Worm (Caenorhabditis elegans) whole organism, L1 larva: ENCODE measurements around the gene C42C1.19.
A peak's percentile ranks its signal among the peaks of the same experiment; 100 is the strongest.

Experiments
- C16A3.4 ChIP-seq: fragments of 150-350 bp; optimal IDR thresholded peaks from 2 replicates; lab custom pipeline; 2014; ENCODE audit warnings: missing biosample characterization, missing genetic modification characterization
- F16B12.6 ChIP-seq: fragments of 150-350 bp; optimal IDR thresholded peaks from 2 replicates; lab custom pipeline; 2014; ENCODE audit warnings: missing biosample characterization, missing genetic modification characterization
- Y116A8C.19 ChIP-seq: sonication (generic microtip); optimal IDR thresholded peaks from 2 replicates; lab custom pipeline; 2016; ENCODE audit warnings: missing compliant biosample characterization, missing genetic modification characterization, borderline replicate concordance
- alr-1 ChIP-seq: fragments of 200-800 bp; sonication (Bioruptor generic); optimal IDR thresholded peaks from 2 replicates; lab custom pipeline; 2018; ENCODE audit warnings: borderline replicate concordance, mild to moderate bottlenecking, missing genetic modification characterization, missing compliant biosample characterization
- aly-2 ChIP-seq: fragments of 150-350 bp; optimal IDR thresholded peaks from 2 replicates; lab custom pipeline; 2014; ENCODE audit warnings: missing biosample characterization, missing genetic modification characterization
- blmp-1 ChIP-seq: fragments of 150-350 bp; optimal IDR thresholded peaks from 2 replicates; lab custom pipeline; 2014; ENCODE audit warnings: missing biosample characterization, missing genetic modification characterization
- ceh-63 ChIP-seq: fragments of 200-800 bp; sonication (Bioruptor generic); optimal IDR thresholded peaks from 2 replicates; lab custom pipeline; 2018; ENCODE audit warnings: mild to moderate bottlenecking, missing genetic modification characterization, missing compliant biosample characterization
- ceh-82 ChIP-seq, 3 experiments: fragments of 150-350 bp in 1 of 3; sonication (generic microtip) in 2 of 3; optimal IDR thresholded peaks; 2 replicates each; lab custom pipeline; 2014 to 2017; ENCODE audit warnings: missing biosample characterization in 3 of 3, missing genetic modification characterization in 3 of 3
- ceh-88 ChIP-seq: fragments of 200-800 bp; sonication (Bioruptor generic); IDR thresholded peaks from 2 replicates; pipeline ENCODE4 v1.3.6; 2022; ENCODE audit warnings: missing genetic modification characterization, missing compliant biosample characterization
- dsc-1 ChIP-seq: sonication (generic microtip); optimal IDR thresholded peaks from 2 replicates; lab custom pipeline; 2016; ENCODE audit warnings: mild to moderate bottlenecking, missing genetic modification characterization, missing compliant biosample characterization
- efl-3 ChIP-seq: fragments of 200-800 bp; sonication (Bioruptor generic); optimal IDR thresholded peaks from 2 replicates; lab custom pipeline; 2018; ENCODE audit warnings: mild to moderate bottlenecking, missing genetic modification characterization, missing compliant biosample characterization
- egl-27 ChIP-seq, 2 experiments: fragments of 150-350 bp in 1 of 2; sonication (generic microtip); optimal IDR thresholded peaks; 3 replicates each; lab custom pipeline; 2017 to 2018; ENCODE audit warnings: missing biosample characterization in 2 of 2, missing genetic modification characterization in 2 of 2, missing genetic modification reagents in 2 of 2
- ets-5 ChIP-seq: fragments of 200-800 bp; sonication (Bioruptor generic); IDR thresholded peaks from 2 replicates; pipeline ENCODE4 v1.3.6; 2022; ENCODE audit warnings: missing genetic modification characterization, missing compliant biosample characterization
- fkh-10 ChIP-seq: sonication (generic microtip); optimal IDR thresholded peaks from 2 replicates; lab custom pipeline; 2017; ENCODE audit warnings: missing biosample characterization, missing genetic modification reagents, missing genetic modification characterization
- fos-1 ChIP-seq: fragments of 150-350 bp; optimal IDR thresholded peaks from 2 replicates; lab custom pipeline; 2014; ENCODE audit warnings: missing biosample characterization, missing genetic modification characterization
- grh-1 ChIP-seq: fragments of 200-800 bp; sonication (Bioruptor generic); IDR thresholded peaks from 2 replicates; pipeline ENCODE4 v1.3.6; 2022; ENCODE audit warnings: missing genetic modification reagents, missing genetic modification characterization, missing compliant biosample characterization
- hlh-17 ChIP-seq: fragments of 200-800 bp; sonication (Bioruptor generic); optimal IDR thresholded peaks from 2 replicates; lab custom pipeline; 2018; ENCODE audit warnings: missing genetic modification characterization, mild to moderate bottlenecking, missing compliant biosample characterization, moderate library complexity, borderline replicate concordance
- hlh-4 ChIP-seq: sonication (generic microtip); optimal IDR thresholded peaks from 2 replicates; lab custom pipeline; 2016; ENCODE audit warnings: mild to moderate bottlenecking, missing genetic modification characterization, missing compliant biosample characterization
- irx-1 ChIP-seq: sonication (generic microtip); optimal IDR thresholded peaks from 2 replicates; lab custom pipeline; 2016; ENCODE audit warnings: missing genetic modification characterization, missing compliant biosample characterization
- isw-1 ChIP-seq: fragments of 200-800 bp; sonication (Bioruptor generic); IDR thresholded peaks from 2 replicates; pipeline ENCODE4 v1.3.6; 2022; ENCODE audit warnings: missing genetic modification characterization, missing compliant biosample characterization
- lin-39 ChIP-seq: fragments of 150-350 bp; optimal IDR thresholded peaks from 2 replicates; lab custom pipeline; 2014; ENCODE audit warnings: missing biosample characterization, missing genetic modification reagents, missing genetic modification characterization
- lsy-2 ChIP-seq, 2 experiments: fragments of 150-350 bp; optimal IDR thresholded peaks; 2 replicates each; lab custom pipeline; 2014; ENCODE audit warnings: missing biosample characterization in 2 of 2, missing genetic modification characterization in 2 of 2
- mab-9 ChIP-seq: fragments of 200-800 bp; sonication (Bioruptor generic); IDR thresholded peaks from 2 replicates; pipeline ENCODE4 v1.3.6; 2022; ENCODE audit warnings: missing genetic modification reagents, missing genetic modification characterization, missing compliant biosample characterization
- mdl-1 ChIP-seq, 2 experiments: fragments of 150-350 bp; optimal IDR thresholded peaks; 2 replicates each; lab custom pipeline; 2014 to 2017; ENCODE audit warnings: missing biosample characterization in 2 of 2, missing genetic modification characterization in 2 of 2, inconsistent platforms in 1 of 2
- mep-1 ChIP-seq: fragments of 150-350 bp; optimal IDR thresholded peaks from 2 replicates; lab custom pipeline; 2014; ENCODE audit warnings: missing biosample characterization, missing genetic modification characterization
- nhr-11 ChIP-seq: fragments of 150-350 bp; optimal IDR thresholded peaks from 2 replicates; lab custom pipeline; 2014; ENCODE audit warnings: missing biosample characterization, missing genetic modification characterization
- nhr-19 ChIP-seq: fragments of 200-800 bp; sonication (Bioruptor generic); conservative IDR thresholded peaks from 2 replicates; pipeline ENCODE4 v1.3.6; 2022; ENCODE audit warnings: missing genetic modification characterization, missing compliant biosample characterization
- nhr-20 ChIP-seq: sonication (generic microtip); optimal IDR thresholded peaks from 2 replicates; lab custom pipeline; 2016; ENCODE audit warnings: mild to moderate bottlenecking, missing genetic modification characterization, missing compliant biosample characterization
- nhr-28 ChIP-seq: fragments of 150-350 bp; optimal IDR thresholded peaks from 2 replicates; lab custom pipeline; 2014; ENCODE audit warnings: missing biosample characterization, missing genetic modification characterization
- nhr-47 ChIP-seq: sonication (generic microtip); optimal IDR thresholded peaks from 2 replicates; lab custom pipeline; 2016; ENCODE audit warnings: mild to moderate bottlenecking, missing genetic modification characterization, moderate library complexity, missing compliant biosample characterization
- nhr-77 ChIP-seq: fragments of 150-350 bp; optimal IDR thresholded peaks from 2 replicates; lab custom pipeline; 2014; ENCODE audit warnings: missing biosample characterization, missing genetic modification characterization
- nhr-84 ChIP-seq: sonication (generic microtip); optimal IDR thresholded peaks from 2 replicates; lab custom pipeline; 2017; ENCODE audit warnings: missing biosample characterization, missing genetic modification characterization
- nhr-90 ChIP-seq: sonication (generic microtip); optimal IDR thresholded peaks from 2 replicates; lab custom pipeline; 2016; ENCODE audit warnings: mild to moderate bottlenecking, missing genetic modification characterization, missing compliant biosample characterization; ENCODE audit not compliant: poor library complexity
- pag-3 ChIP-seq: sonication (generic microtip); optimal IDR thresholded peaks from 2 replicates; lab custom pipeline; 2017; ENCODE audit warnings: missing genetic modification characterization, mild to moderate bottlenecking, missing compliant biosample characterization, antibody characterized with exemption, borderline replicate concordance; ENCODE audit not compliant: insufficient read depth
- pqm-1 ChIP-seq: sonication (generic microtip); optimal IDR thresholded peaks from 3 replicates; lab custom pipeline; 2017; ENCODE audit warnings: missing biosample characterization, missing genetic modification characterization
- rnt-1 ChIP-seq: sonication (generic microtip); optimal IDR thresholded peaks from 2 replicates; lab custom pipeline; 2016; ENCODE audit warnings: mild to moderate bottlenecking, missing genetic modification characterization, moderate library complexity, missing compliant biosample characterization
- snpc-4 ChIP-seq: fragments of 150-350 bp; optimal IDR thresholded peaks from 2 replicates; lab custom pipeline; 2014; ENCODE audit warnings: missing biosample characterization, missing genetic modification characterization
- snu-23 ChIP-seq: sonication (generic microtip); optimal IDR thresholded peaks from 2 replicates; lab custom pipeline; 2016; ENCODE audit warnings: missing genetic modification characterization, missing compliant biosample characterization
- sox-4 ChIP-seq: sonication (generic microtip); optimal IDR thresholded peaks from 2 replicates; lab custom pipeline; 2016; ENCODE audit warnings: missing genetic modification characterization, missing compliant biosample characterization
- sptf-1 ChIP-seq: fragments of 150-350 bp; optimal IDR thresholded peaks from 2 replicates; lab custom pipeline; 2014; ENCODE audit warnings: missing biosample characterization, missing genetic modification characterization
- tbx-2 ChIP-seq: sonication (generic microtip); optimal IDR thresholded peaks from 2 replicates; lab custom pipeline; 2016; ENCODE audit warnings: missing genetic modification characterization, missing compliant biosample characterization
- tlp-1 ChIP-seq: fragments of 150-350 bp; optimal IDR thresholded peaks from 2 replicates; lab custom pipeline; 2014; ENCODE audit warnings: missing biosample characterization, missing genetic modification characterization
- unc-30 ChIP-seq: sonication (generic microtip); optimal IDR thresholded peaks from 2 replicates; lab custom pipeline; 2017; ENCODE audit warnings: missing biosample characterization, missing genetic modification characterization
- unc-86 ChIP-seq: sonication (generic microtip); optimal IDR thresholded peaks from 2 replicates; lab custom pipeline; 2016; ENCODE audit warnings: missing genetic modification characterization, missing compliant biosample characterization
- unc-98 ChIP-seq: fragments of 200-800 bp; sonication (Bioruptor generic); IDR thresholded peaks from 2 replicates; pipeline ENCODE4 v1.3.6; 2022; ENCODE audit warnings: missing genetic modification characterization, missing compliant biosample characterization
- xbp-1 ChIP-seq: sonication (generic microtip); optimal IDR thresholded peaks from 2 replicates; lab custom pipeline; 2016; ENCODE audit warnings: missing genetic modification characterization, missing compliant biosample characterization
- zag-1 ChIP-seq: fragments of 150-350 bp; optimal IDR thresholded peaks from 2 replicates; lab custom pipeline; 2014; ENCODE audit warnings: missing biosample characterization, missing genetic modification characterization
- zip-4 ChIP-seq: fragments of 200-800 bp; sonication (Bioruptor generic); optimal IDR thresholded peaks from 2 replicates; lab custom pipeline; 2018; ENCODE audit warnings: mild to moderate bottlenecking, missing genetic modification characterization, moderate library complexity, missing compliant biosample characterization

The C42C1.19 gene

ce11 chrIV:12261353-12261752 lies 21.2 kb upstream of the C42C1.19 start, which contains the start of gene sre-14:
Gene sre-14, minus strand, starts transcription at chrIV:12261453.
- TF ChIP-seq mdl-1 (tag; optimal IDR thresholded peaks at IDR 0.05; lab: Kevin White, UChicago), result no peak
- TF ChIP-seq dsc-1 (tag; lab: Kevin White, UChicago), result peak; percentile 22

DNA sequence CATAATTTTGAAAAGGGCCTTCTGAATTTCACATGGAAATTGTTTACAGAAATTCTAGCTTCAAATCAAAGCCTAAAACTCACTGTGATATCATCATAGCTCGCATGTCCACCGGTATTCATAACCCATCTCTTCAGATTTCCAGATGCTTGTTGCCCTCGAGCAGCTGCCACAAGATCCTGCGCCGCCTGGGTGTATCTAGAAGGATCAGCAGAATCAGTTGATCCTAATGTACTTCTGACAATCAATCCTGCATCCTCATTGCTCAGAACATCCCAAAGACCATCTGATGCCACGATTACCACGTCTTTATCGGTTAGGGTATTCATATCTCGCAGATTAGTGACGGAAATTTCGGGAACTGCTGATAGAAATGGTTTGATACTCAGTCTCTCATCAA lies 16.7 kb upstream of the C42C1.19 start:
- TF ChIP-seq zag-1 (tag; lab: Kevin White, UChicago) (no peak), mep-1 (tag; lab: Kevin White, UChicago) (no peak), alr-1 (tag; lab: Kevin White, UChicago) (no peak), ets-5 (no peak), efl-3 (GFP tag; lab: Kevin White, UChicago) (no peak), ceh-82 (tag; optimal IDR thresholded peaks at IDR 0.05; lab: Kevin White, UChicago) (no peak), grh-1 (GFP tag; lab: Robert Waterston, UW) (no peak), unc-30 (tag; lab: Kevin White, UChicago) (no peak), nhr-47 (no peak), sox-4 (tag; lab: Kevin White, UChicago) (no peak), zip-4 (GFP tag; lab: Kevin White, UChicago) (no peak), snu-23 (GFP tag; lab: Kevin White, UChicago) (no peak), fos-1 (tag; lab: Kevin White, UChicago) (no peak), mab-9 (GFP tag; lab: Robert Waterston, UW) (no peak), pag-3 (tag; lab: Kevin White, UChicago) (no peak), nhr-28 (no peak), ceh-63 (GFP tag; lab: Kevin White, UChicago) (no peak), irx-1 (tag; lab: Kevin White, UChicago) (no peak)

DNA sequence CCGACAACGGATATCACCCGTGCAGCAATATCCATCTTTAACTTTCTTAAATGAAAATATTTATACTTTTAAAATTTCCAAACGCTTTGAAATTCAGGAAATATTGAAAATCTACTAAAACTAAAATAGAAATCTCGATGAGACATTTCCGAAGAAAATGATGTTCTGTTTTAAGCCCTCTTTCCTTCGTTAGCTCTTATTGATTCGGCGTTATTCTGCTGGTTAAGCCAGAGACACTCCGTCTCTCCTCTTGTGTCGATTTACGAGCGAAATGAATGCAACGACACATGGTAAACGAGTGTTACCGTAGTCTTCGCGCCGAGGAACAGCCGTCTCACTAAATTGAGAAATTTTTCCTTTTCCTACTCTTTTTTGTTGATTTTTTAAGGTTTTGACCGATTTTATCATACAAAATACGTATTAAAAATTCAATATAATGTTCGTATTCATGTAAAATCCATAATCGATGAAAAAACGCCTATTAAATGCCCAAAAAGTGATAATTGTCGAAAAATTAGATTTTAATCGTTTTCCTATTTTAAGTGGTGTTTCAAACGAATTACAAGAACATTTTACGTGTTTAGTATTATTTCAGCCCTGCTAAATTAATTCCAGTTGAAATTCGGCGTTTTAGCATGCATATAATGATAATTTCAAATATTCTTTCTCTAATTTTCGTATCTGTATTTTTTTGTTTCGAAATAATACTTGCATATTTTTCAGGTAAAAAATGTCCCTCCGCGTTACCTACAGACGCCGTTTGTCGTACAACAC lies 14.1 kb upstream of the C42C1.19 start, which contains the start of the genes ppm-1.H and rpl-34:
Gene ppm-1.H, minus strand, starts transcription at position 51 of the 774 bp plus-strand sequence.
Gene rpl-34, plus strand, starts transcription at position 724 of the 774 bp plus-strand sequence.
- peak; percentile 96 to 98 for TF ChIP-seq lsy-2 (tag; optimal IDR thresholded peaks at IDR 0.05; lab: Kevin White, UChicago)
- no peak for TF ChIP-seq nhr-11 (tag; lab: Kevin White, UChicago)
- TF ChIP-seq nhr-19 (GFP tag; lab: Robert Waterston, UW), result peak; percentile 20
- no peak for TF ChIP-seq ets-5
- no peak for TF ChIP-seq lin-39 (tag; lab: Kevin White, UChicago)
- TF ChIP-seq alr-1 (tag; lab: Kevin White, UChicago), result no peak
- no peak for TF ChIP-seq Y116A8C.19 (tag; lab: Kevin White, UChicago)
- no peak for TF ChIP-seq nhr-84 (tag; lab: Kevin White, UChicago)
- TF ChIP-seq blmp-1, result peak; percentile 70
- TF ChIP-seq isw-1, result peak; percentile 38
- TF ChIP-seq nhr-90, result no peak
- TF ChIP-seq nhr-77 (tag; lab: Kevin White, UChicago), result peak; percentile 29
- TF ChIP-seq irx-1 (tag; lab: Kevin White, UChicago), result no peak
- no peak for TF ChIP-seq sptf-1 (tag; lab: Kevin White, UChicago)
- peak in 2 of 3 experiments; percentile 27 to 84 for TF ChIP-seq ceh-82 (tag; optimal IDR thresholded peaks at IDR 0.05; lab: Kevin White, UChicago)
- no peak for TF ChIP-seq egl-27 (tag; optimal IDR thresholded peaks at IDR 0.05; lab: Kevin White, UChicago)
- no peak for TF ChIP-seq unc-30 (tag; lab: Kevin White, UChicago)
- peak; percentile 55 for TF ChIP-seq rnt-1 (tag; lab: Kevin White, UChicago)
- TF ChIP-seq hlh-4 (tag; lab: Kevin White, UChicago), result no peak
- TF ChIP-seq aly-2, result no peak
- peak; percentile 65 for TF ChIP-seq xbp-1
- TF ChIP-seq pqm-1 (tag; lab: Kevin White, UChicago), result no peak
- peak; percentile 52 for TF ChIP-seq nhr-20 (tag; lab: Kevin White, UChicago)
- TF ChIP-seq tbx-2, result peak; percentile 49
- no peak for TF ChIP-seq fkh-10 (GFP tag; lab: Kevin White, UChicago)
- peak; percentile 62 for TF ChIP-seq F16B12.6 (tag; lab: Kevin White, UChicago)
- TF ChIP-seq tlp-1 (tag; lab: Kevin White, UChicago), result no peak
- peak; percentile 19 for TF ChIP-seq unc-86 (tag; lab: Kevin White, UChicago)
- TF ChIP-seq unc-98 (GFP tag; lab: Robert Waterston, UW), result no peak
- peak; percentile 75 for TF ChIP-seq C16A3.4 (tag; lab: Kevin White, UChicago)
- no peak for TF ChIP-seq snpc-4 (tag; lab: Kevin White, UChicago)
- TF ChIP-seq hlh-17 (GFP tag; lab: Kevin White, UChicago), result no peak
- TF ChIP-seq ceh-88 (GFP tag; lab: Robert Waterston, UW), result no peak
